Worm (Caenorhabditis elegans) whole organism, mixed stage, embryonic: Measurements from ENCODE around the gene aakb-2.

Source experiments
- blmp-1 ChIP-seq: fragments of 150-350 bp; optimal IDR thresholded peaks from 2 replicates; lab custom pipeline; 2014; ENCODE audit warnings: missing biosample characterization, missing genetic modification characterization
- nhr-12 ChIP-seq: fragments of 150-350 bp; optimal IDR thresholded peaks from 2 replicates; lab custom pipeline; 2014; ENCODE audit warnings: missing biosample characterization, missing genetic modification characterization
- nhr-237 ChIP-seq: fragments of 150-350 bp; optimal IDR thresholded peaks from 2 replicates; lab custom pipeline; 2014; ENCODE audit warnings: missing biosample characterization, missing genetic modification characterization
- nhr-28 ChIP-seq: fragments of 150-350 bp; optimal IDR thresholded peaks from 2 replicates; lab custom pipeline; 2014; ENCODE audit warnings: missing biosample characterization, missing genetic modification characterization
- pha-4 ChIP-seq: fragments of 150-350 bp; optimal IDR thresholded peaks from 2 replicates; lab custom pipeline; 2018; ENCODE audit warnings: missing biosample characterization, missing genetic modification reagents, missing genetic modification characterization
- unc-120 ChIP-seq: sonication (generic microtip); optimal IDR thresholded peaks from 2 replicates; lab custom pipeline; 2017; ENCODE audit warnings: missing genetic modification characterization, missing compliant biosample characterization; ENCODE audit not compliant: poor library complexity, severe bottlenecking
- zip-8 ChIP-seq: fragments of 150-350 bp; optimal IDR thresholded peaks from 2 replicates; lab custom pipeline; 2014; ENCODE audit warnings: missing biosample characterization, missing genetic modification characterization
- ztf-11 ChIP-seq: fragments of 150-350 bp; optimal IDR thresholded peaks from 2 replicates; lab custom pipeline; 2014; ENCODE audit warnings: missing biosample characterization, missing genetic modification characterization

DNA sequence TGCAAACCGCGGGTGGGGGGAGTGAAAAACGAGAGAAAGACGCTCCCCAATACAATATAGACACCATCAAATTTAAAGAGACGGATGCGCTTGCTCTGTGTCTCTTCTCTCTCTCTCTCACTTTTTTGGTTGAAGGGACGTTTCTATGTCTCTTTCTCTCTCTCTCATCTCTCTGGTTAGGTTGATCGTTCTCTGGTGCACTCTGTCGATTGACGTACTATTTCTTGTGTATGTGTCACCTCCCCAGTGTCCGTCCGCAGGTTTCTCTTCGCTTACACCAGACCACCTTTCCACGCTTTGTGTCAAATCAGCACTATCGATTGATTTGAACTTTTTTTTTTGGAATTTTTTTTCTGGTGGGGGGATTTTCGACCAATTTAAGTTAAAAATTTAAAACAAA, 6.5 kb downstream of the aakb-2 start:
- TF ChIP-seq nhr-237 (tag; lab: Kevin White, UChicago) (peak; percentile 41), pha-4 (peak; percentile 56), ztf-11 (no peak), nhr-12 (no peak), zip-8 (tag; lab: Kevin White, UChicago) (no peak), blmp-1 (tag; lab: Kevin White, UChicago) (no peak), nhr-28 (tag; lab: Kevin White, UChicago) (no peak), unc-120 (tag; lab: Kevin White, UChicago) (peak; percentile 92)
